Worm (Caenorhabditis elegans) whole organism, early embryonic: ENCODE measurements around the gene H40L08.9.

Source experiments
- B0310.2 ChIP-seq: sonication (generic microtip); optimal IDR thresholded peaks from 2 replicates; lab custom pipeline; 2016; ENCODE audit warnings: mild to moderate bottlenecking, missing genetic modification characterization, missing compliant biosample characterization
- F13C5.2 ChIP-seq: sonication (generic microtip); optimal IDR thresholded peaks from 2 replicates; lab custom pipeline; 2017; ENCODE audit warnings: mild to moderate bottlenecking, missing genetic modification characterization, inconsistent platforms, missing compliant biosample characterization
- aly-1 ChIP-seq: sonication (generic microtip); optimal IDR thresholded peaks from 2 replicates; lab custom pipeline; 2016; ENCODE audit warnings: missing genetic modification characterization, missing compliant biosample characterization
- ama-1 ChIP-seq: fragments of 150-350 bp; optimal IDR thresholded peaks from 2 replicates; lab custom pipeline; 2014
- ceh-13 ChIP-seq: fragments of 200-800 bp; sonication (Bioruptor generic); optimal IDR thresholded peaks from 2 replicates; lab custom pipeline; 2018; ENCODE audit warnings: mild to moderate bottlenecking, missing genetic modification characterization, missing compliant biosample characterization
- ceh-36 ChIP-seq: sonication (generic microtip); optimal IDR thresholded peaks from 2 replicates; lab custom pipeline; 2016; ENCODE audit warnings: missing genetic modification characterization, inconsistent platforms, missing compliant biosample characterization
- ets-7 ChIP-seq: sonication (generic microtip); optimal IDR thresholded peaks from 2 replicates; lab custom pipeline; 2016; ENCODE audit warnings: missing genotype, missing genetic modification characterization, missing compliant biosample characterization
- flt-1 ChIP-seq: fragments of 200-800 bp; sonication (Bioruptor generic); IDR thresholded peaks from 2 replicates; pipeline ENCODE4 v1.3.6; 2022; ENCODE audit warnings: missing genetic modification characterization, missing compliant biosample characterization
- hmbx-1 ChIP-seq: sonication (generic microtip); optimal IDR thresholded peaks from 2 replicates; lab custom pipeline; 2016; ENCODE audit warnings: mild to moderate bottlenecking, missing genetic modification characterization, missing compliant biosample characterization
- hmg-4 ChIP-seq: fragments of 200-800 bp; sonication (Bioruptor generic); optimal IDR thresholded peaks from 2 replicates; lab custom pipeline; 2018; ENCODE audit warnings: mild to moderate bottlenecking, missing genetic modification characterization, missing compliant biosample characterization
- hnd-1 ChIP-seq: sonication (generic microtip); optimal IDR thresholded peaks from 2 replicates; lab custom pipeline; 2016; ENCODE audit warnings: missing genetic modification characterization, missing compliant biosample characterization
- pes-1 ChIP-seq: fragments of 200-800 bp; sonication (Bioruptor generic); IDR thresholded peaks from 2 replicates; pipeline ENCODE4 v1.3.6; 2022; ENCODE audit warnings: missing genetic modification reagents, missing genetic modification characterization, missing compliant biosample characterization
- scrt-1 ChIP-seq: fragments of 200-800 bp; sonication (Bioruptor generic); IDR thresholded peaks from 2 replicates; pipeline ENCODE4 v1.3.6; 2022; ENCODE audit warnings: missing genetic modification characterization, missing compliant biosample characterization
- sea-1 ChIP-seq: fragments of 200-800 bp; sonication (Bioruptor generic); conservative IDR thresholded peaks from 2 replicates; pipeline ENCODE4 v1.3.6; 2022; ENCODE audit warnings: missing genetic modification characterization, missing compliant biosample characterization
- tbx-11 ChIP-seq: fragments of 200-800 bp; sonication (Bioruptor generic); IDR thresholded peaks from 2 replicates; pipeline ENCODE4 v1.3.6; 2022; ENCODE audit warnings: missing genetic modification characterization, missing compliant biosample characterization
- tbx-37 ChIP-seq: fragments of 200-800 bp; sonication (Bioruptor generic); conservative IDR thresholded peaks from 2 replicates; pipeline ENCODE4 v1.3.6; 2022; ENCODE audit warnings: missing genetic modification reagents, missing genetic modification characterization, missing compliant biosample characterization
- tra-4 ChIP-seq: sonication (generic microtip); optimal IDR thresholded peaks from 2 replicates; lab custom pipeline; 2017; ENCODE audit warnings: missing genetic modification characterization, missing compliant biosample characterization

The H40L08.9 gene

ce11 chrX:15103481-15103880 is 27.2 kb upstream of the H40L08.9 start:
- TF ChIP-seq hmg-4 (GFP tag; lab: Kevin White, UChicago) (no peak), scrt-1 (GFP tag; lab: Robert Waterston, UW) (no peak)

ce11 chrX:15100369-15100963 is 24.2 kb upstream of the H40L08.9 start, which contains the start of gene dhhc-1:
TSS of gene dhhc-1 (minus strand) at chrX:15100419.
- TF ChIP-seq tbx-37 (GFP tag; lab: Robert Waterston, UW) (no peak), hmg-4 (GFP tag; lab: Kevin White, UChicago) (peak; percentile 45), F13C5.2 (tag; lab: Kevin White, UChicago) (peak; percentile 28)

ce11 chrX:15097763-15098162 is 21.5 kb upstream of the H40L08.9 start, which contains the start of gene F09B12.3:
TSS of gene F09B12.3 (minus strand) at chrX:15097954.
- TF ChIP-seq B0310.2 (tag; lab: Kevin White, UChicago) (no peak), ceh-13 (GFP tag; lab: Kevin White, UChicago) (no peak), ceh-36 (tag; lab: Kevin White, UChicago) (no peak), tbx-11 (GFP tag; lab: Robert Waterston, UW) (no peak), hmg-4 (GFP tag; lab: Kevin White, UChicago) (no peak), tbx-37 (GFP tag; lab: Robert Waterston, UW) (no peak), ets-7 (tag; lab: Kevin White, UChicago) (no peak), aly-1 (no peak), pes-1 (GFP tag; lab: Robert Waterston, UW) (no peak), F13C5.2 (tag; lab: Kevin White, UChicago) (no peak), flt-1 (GFP tag; lab: Robert Waterston, UW) (no peak), tra-4 (tag; lab: Kevin White, UChicago) (no peak), scrt-1 (GFP tag; lab: Robert Waterston, UW) (no peak), ama-1 (lab: Kevin White, UChicago) (no peak), hnd-1 (tag; lab: Kevin White, UChicago) (no peak), sea-1 (GFP tag; lab: Robert Waterston, UW) (no peak)

ce11 chrX:15096277-15096676 is 20.0 kb upstream of the H40L08.9 start:
- no peak for TF ChIP-seq tbx-11 (GFP tag; lab: Robert Waterston, UW)
- no peak for TF ChIP-seq flt-1 (GFP tag; lab: Robert Waterston, UW)
- TF ChIP-seq scrt-1 (GFP tag; lab: Robert Waterston, UW) = no peak
- no peak for TF ChIP-seq ama-1 (lab: Kevin White, UChicago)
- no peak for TF ChIP-seq B0310.2 (tag; lab: Kevin White, UChicago)
- TF ChIP-seq ceh-36 (tag; lab: Kevin White, UChicago) = no peak
- no peak for TF ChIP-seq tra-4 (tag; lab: Kevin White, UChicago)
- no peak for TF ChIP-seq aly-1
- TF ChIP-seq F13C5.2 (tag; lab: Kevin White, UChicago) = no peak
- TF ChIP-seq sea-1 (GFP tag; lab: Robert Waterston, UW) = no peak
- TF ChIP-seq ceh-13 (GFP tag; lab: Kevin White, UChicago) = no peak
- TF ChIP-seq hmg-4 (GFP tag; lab: Kevin White, UChicago) = no peak
- no peak for TF ChIP-seq hnd-1 (tag; lab: Kevin White, UChicago)
- TF ChIP-seq tbx-37 (GFP tag; lab: Robert Waterston, UW) = no peak
- no peak for TF ChIP-seq pes-1 (GFP tag; lab: Robert Waterston, UW)
- TF ChIP-seq ets-7 (tag; lab: Kevin White, UChicago) = no peak
- no peak for TF ChIP-seq hmbx-1 (tag; lab: Kevin White, UChicago)

ce11 chrX:15094973-15095372 is 18.7 kb upstream of the H40L08.9 start, which contains the start of gene F09B12.7:
TSS of gene F09B12.7 (minus strand) at chrX:15095073.
- TF ChIP-seq ceh-13 (GFP tag; lab: Kevin White, UChicago) (no peak), tbx-11 (GFP tag; lab: Robert Waterston, UW) (no peak), aly-1 (no peak), tra-4 (tag; lab: Kevin White, UChicago) (no peak), tbx-37 (GFP tag; lab: Robert Waterston, UW) (no peak), B0310.2 (tag; lab: Kevin White, UChicago) (no peak), hmbx-1 (tag; lab: Kevin White, UChicago) (no peak), scrt-1 (GFP tag; lab: Robert Waterston, UW) (no peak), hmg-4 (GFP tag; lab: Kevin White, UChicago) (no peak), flt-1 (GFP tag; lab: Robert Waterston, UW) (no peak), pes-1 (GFP tag; lab: Robert Waterston, UW) (no peak), ets-7 (tag; lab: Kevin White, UChicago) (no peak), F13C5.2 (tag; lab: Kevin White, UChicago) (no peak), ceh-36 (tag; lab: Kevin White, UChicago) (no peak), ama-1 (lab: Kevin White, UChicago) (no peak), sea-1 (GFP tag; lab: Robert Waterston, UW) (no peak), hnd-1 (tag; lab: Kevin White, UChicago) (no peak)

- TF ChIP-seq B0310.2 (tag; lab: Kevin White, UChicago) (no peak), tbx-37 (GFP tag; lab: Robert Waterston, UW) (no peak), ceh-36 (tag; lab: Kevin White, UChicago) (no peak), hmg-4 (GFP tag; lab: Kevin White, UChicago) (no peak), sea-1 (GFP tag; lab: Robert Waterston, UW) (no peak), ets-7 (tag; lab: Kevin White, UChicago) (no peak), F13C5.2 (tag; lab: Kevin White, UChicago) (no peak), aly-1 (no peak), flt-1 (GFP tag; lab: Robert Waterston, UW) (no peak), ama-1 (lab: Kevin White, UChicago) (no peak), pes-1 (GFP tag; lab: Robert Waterston, UW) (no peak), tbx-11 (GFP tag; lab: Robert Waterston, UW) (no peak), hmbx-1 (tag; lab: Kevin White, UChicago) (no peak)
Observed at ce11 chrX:15092775-15093386, 16.6 kb upstream of the H40L08.9 start.
